Worm (Caenorhabditis elegans) whole organism, midembryonic: Measurements from ENCODE around the gene gpx-7.

Experiments used
- T22C8.4 ChIP-seq: fragments of 200-800 bp; sonication (Bioruptor generic); IDR thresholded peaks from 2 replicates; pipeline ENCODE4 v1.3.6; 2022; ENCODE audit warnings: missing genetic modification characterization, missing compliant biosample characterization
- cog-1 ChIP-seq: sonication (generic microtip); optimal IDR thresholded peaks from 2 replicates; lab custom pipeline; 2016; ENCODE audit warnings: missing genetic modification characterization, missing compliant biosample characterization
- flt-1 ChIP-seq: fragments of 200-800 bp; sonication (Bioruptor generic); IDR thresholded peaks from 2 replicates; pipeline ENCODE4 v1.3.6; 2022; ENCODE audit warnings: missing genetic modification characterization, missing compliant biosample characterization
- klf-2 ChIP-seq: fragments of 200-800 bp; sonication (Bioruptor generic); conservative IDR thresholded peaks from 2 replicates; pipeline ENCODE4 v1.3.6; 2022; ENCODE audit warnings: missing genetic modification reagents, missing genetic modification characterization, missing compliant biosample characterization
- med-1 ChIP-seq: sonication (generic microtip); optimal IDR thresholded peaks from 2 replicates; lab custom pipeline; 2017; ENCODE audit warnings: missing genetic modification characterization, mild to moderate bottlenecking, missing compliant biosample characterization, antibody characterized with exemption, missing genetic modification reagents; ENCODE audit not compliant: insufficient read depth
- ref-1 ChIP-seq: fragments of 200-800 bp; sonication (Bioruptor generic); conservative IDR thresholded peaks from 2 replicates; pipeline ENCODE4 v1.3.6; 2022; ENCODE audit warnings: missing genetic modification reagents, missing genetic modification characterization, missing compliant biosample characterization
- tab-1 ChIP-seq: fragments of 200-800 bp; sonication (Bioruptor generic); IDR thresholded peaks from 2 replicates; pipeline ENCODE4 v1.3.6; 2022; ENCODE audit warnings: missing genetic modification characterization, missing compliant biosample characterization
- ztf-23 ChIP-seq: fragments of 200-800 bp; sonication (Bioruptor generic); IDR thresholded peaks from 2 replicates; pipeline ENCODE4 v1.3.6; 2022; ENCODE audit warnings: missing genetic modification reagents, missing genetic modification characterization, missing compliant biosample characterization
- ztf-29 ChIP-seq: fragments of 200-800 bp; sonication (Bioruptor generic); IDR thresholded peaks from 2 replicates; pipeline ENCODE4 v1.3.6; 2022; ENCODE audit warnings: missing genetic modification reagents, missing genetic modification characterization, missing compliant biosample characterization

Gene gpx-7

DNA sequence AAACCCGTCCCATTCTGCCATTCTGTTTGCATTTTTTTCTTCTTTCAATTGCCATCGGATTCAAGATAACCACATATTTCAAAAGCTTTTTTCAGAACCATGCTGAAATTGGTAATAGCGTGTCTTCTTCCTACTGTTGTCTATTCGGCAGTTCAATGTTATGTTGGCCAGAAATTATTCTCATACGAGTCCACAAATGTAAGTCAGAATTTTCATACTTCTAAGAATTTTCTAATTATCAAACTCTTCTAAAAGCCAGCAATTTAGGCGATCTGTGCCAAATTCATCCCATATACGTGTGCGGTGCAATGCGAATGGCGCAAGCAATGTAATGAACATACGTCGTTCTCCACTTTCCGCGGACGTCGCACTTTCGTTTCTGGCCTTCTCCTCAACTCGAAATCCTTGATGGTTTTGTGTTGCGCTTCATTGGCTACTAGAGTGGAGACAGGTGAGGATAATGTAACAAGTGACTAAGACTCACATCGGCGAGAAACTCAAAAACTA is 20.0 kb downstream of the gpx-7 start, which contains the start of gene ZK154.1:
TSS of gene ZK154.1 (plus strand) at position 51 of the 507 bp plus-strand sequence.
- TF ChIP-seq klf-2 (no peak), flt-1 (GFP tag; lab: Robert Waterston, UW) (no peak), ztf-29 (GFP tag; lab: Robert Waterston, UW) (no peak), cog-1 (no peak), med-1 (GFP tag; lab: Kevin White, UChicago) (no peak)

DNA sequence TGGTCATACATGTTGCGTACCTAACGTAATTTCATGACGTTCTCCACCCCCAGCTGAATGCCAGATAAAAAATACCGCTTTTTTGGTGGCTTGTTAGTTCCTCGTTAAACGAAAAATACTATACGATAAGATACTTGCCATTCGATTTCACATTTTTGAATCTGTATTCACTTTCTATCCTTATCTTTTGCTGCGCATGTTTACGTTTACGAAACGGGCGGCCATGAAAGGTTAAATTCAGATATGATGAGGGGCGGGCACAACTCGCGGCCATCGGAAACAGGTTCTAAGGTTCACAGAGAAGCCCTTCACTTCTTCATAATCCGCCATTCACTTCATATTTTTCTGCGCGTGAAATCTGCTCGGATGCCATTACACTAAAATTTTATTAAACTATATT is 20.8 kb downstream of the gpx-7 start:
- no peak for TF ChIP-seq cog-1
- no peak for TF ChIP-seq flt-1 (GFP tag; lab: Robert Waterston, UW)
- TF ChIP-seq T22C8.4 (GFP tag; lab: Robert Waterston, UW) = no peak
- TF ChIP-seq tab-1 (GFP tag; lab: Robert Waterston, UW) = no peak
- no peak for TF ChIP-seq med-1 (GFP tag; lab: Kevin White, UChicago)
- TF ChIP-seq klf-2 = no peak
- TF ChIP-seq ztf-29 (GFP tag; lab: Robert Waterston, UW) = no peak

DNA sequence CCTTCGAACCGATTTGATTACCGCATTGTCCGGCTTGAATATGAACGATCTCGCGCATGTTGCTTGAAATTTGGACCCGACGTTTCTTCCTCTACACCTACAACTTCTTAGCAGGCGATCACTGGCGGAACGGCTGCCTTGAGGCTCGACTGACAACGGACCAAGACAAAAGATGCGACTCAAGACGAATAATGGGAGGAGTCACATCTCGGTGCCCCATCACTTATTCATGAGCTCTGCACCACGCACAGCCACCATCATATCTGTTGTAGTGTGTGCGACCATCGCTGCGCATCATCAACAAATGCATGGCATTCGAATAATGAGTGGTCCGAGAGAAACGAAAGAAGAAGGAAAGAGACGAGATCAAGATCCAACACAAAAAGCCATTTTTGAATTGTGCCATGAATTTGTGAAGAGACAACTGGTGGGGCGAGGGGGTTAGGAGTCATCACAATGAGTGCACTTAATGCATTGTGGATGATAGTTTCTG is 23.0 kb downstream of the gpx-7 start, which contains the start of gene mec-7:
TSS of gene mec-7 (minus strand) at position 181 of the 493 bp plus-strand sequence.
- no peak for TF ChIP-seq tab-1 (GFP tag; lab: Robert Waterston, UW)
- TF ChIP-seq med-1 (GFP tag; lab: Kevin White, UChicago) = no peak
- TF ChIP-seq ztf-23 (GFP tag; lab: Robert Waterston, UW) = no peak
- no peak for TF ChIP-seq T22C8.4 (GFP tag; lab: Robert Waterston, UW)
- TF ChIP-seq ref-1 (GFP tag; lab: Robert Waterston, UW) = no peak
- TF ChIP-seq cog-1 = no peak
- no peak for TF ChIP-seq klf-2
- TF ChIP-seq ztf-29 (GFP tag; lab: Robert Waterston, UW) = no peak
- no peak for TF ChIP-seq flt-1 (GFP tag; lab: Robert Waterston, UW)

DNA sequence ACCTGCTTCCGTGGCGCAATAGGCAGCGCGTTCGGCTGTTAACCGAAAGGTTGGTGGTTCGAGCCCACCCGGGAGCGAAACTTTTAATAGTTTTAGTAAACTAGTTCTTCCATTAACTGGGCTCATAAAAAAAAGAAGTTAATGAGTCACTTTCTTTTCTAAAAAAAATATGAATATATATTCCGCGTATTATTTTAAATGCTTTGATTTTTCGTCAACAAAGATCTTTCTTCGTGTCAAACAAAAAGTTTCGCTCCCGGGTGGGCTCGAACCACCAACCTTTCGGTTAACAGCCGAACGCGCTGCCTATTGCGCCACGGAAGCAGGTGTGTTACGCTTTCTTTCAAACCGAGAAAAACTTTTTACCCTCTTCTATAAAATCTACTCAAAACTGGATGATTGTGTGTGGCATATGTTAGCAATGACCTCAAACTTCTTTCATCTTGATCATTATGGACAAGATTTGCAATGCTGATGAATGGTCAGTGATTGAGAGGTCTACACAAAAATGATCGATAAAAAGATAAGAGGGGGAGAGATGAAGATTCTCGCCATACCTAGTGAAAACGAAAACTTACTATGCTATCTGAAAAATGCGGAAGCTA is 25.8 kb downstream of the gpx-7 start:
- TF ChIP-seq ztf-29 (GFP tag; lab: Robert Waterston, UW) (no peak), flt-1 (GFP tag; lab: Robert Waterston, UW) (0 out of 2 replicates have a peak, but pooled peaks have one; percentile 26), tab-1 (GFP tag; lab: Robert Waterston, UW) (0 out of 2 replicates have a peak, but pooled peaks have one; percentile 31), klf-2 (no peak), T22C8.4 (GFP tag; lab: Robert Waterston, UW) (no peak), ref-1 (GFP tag; lab: Robert Waterston, UW) (no peak), med-1 (GFP tag; lab: Kevin White, UChicago) (no peak), cog-1 (no peak), ztf-23 (GFP tag; lab: Robert Waterston, UW) (0 out of 2 replicates have a peak, but pooled peaks have one; percentile 10)

DNA sequence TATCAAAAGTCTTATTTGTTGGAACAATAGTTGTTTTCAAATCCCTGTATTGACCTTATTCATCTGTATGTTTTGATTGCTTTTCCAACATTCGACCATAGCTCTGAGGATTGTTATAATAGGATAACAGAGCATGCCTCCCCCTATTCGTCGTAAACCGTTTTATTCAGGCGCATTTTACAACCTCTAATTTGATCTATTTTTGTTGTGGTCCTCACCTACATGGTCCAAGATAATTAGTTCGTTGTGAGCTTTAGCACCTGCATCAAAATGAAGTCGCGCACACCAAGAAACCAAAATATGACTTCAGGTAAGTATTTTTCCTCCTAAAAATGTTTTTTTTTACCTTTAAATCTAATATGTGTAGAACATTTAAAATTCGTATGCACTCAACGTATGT is 46.8 kb downstream of the gpx-7 start, which contains the start of gene deg-1:
TSS of gene deg-1 (plus strand) at position 301 of the 400 bp plus-strand sequence.
- no peak for TF ChIP-seq ztf-29 (GFP tag; lab: Robert Waterston, UW)
- no peak for TF ChIP-seq cog-1
- TF ChIP-seq med-1 (GFP tag; lab: Kevin White, UChicago) = no peak
- no peak for TF ChIP-seq klf-2
- no peak for TF ChIP-seq flt-1 (GFP tag; lab: Robert Waterston, UW)
- no peak for TF ChIP-seq ref-1 (GFP tag; lab: Robert Waterston, UW)
- no peak for TF ChIP-seq T22C8.4 (GFP tag; lab: Robert Waterston, UW)
- TF ChIP-seq tab-1 (GFP tag; lab: Robert Waterston, UW) = no peak
- TF ChIP-seq ztf-23 (GFP tag; lab: Robert Waterston, UW) = no peak

DNA sequence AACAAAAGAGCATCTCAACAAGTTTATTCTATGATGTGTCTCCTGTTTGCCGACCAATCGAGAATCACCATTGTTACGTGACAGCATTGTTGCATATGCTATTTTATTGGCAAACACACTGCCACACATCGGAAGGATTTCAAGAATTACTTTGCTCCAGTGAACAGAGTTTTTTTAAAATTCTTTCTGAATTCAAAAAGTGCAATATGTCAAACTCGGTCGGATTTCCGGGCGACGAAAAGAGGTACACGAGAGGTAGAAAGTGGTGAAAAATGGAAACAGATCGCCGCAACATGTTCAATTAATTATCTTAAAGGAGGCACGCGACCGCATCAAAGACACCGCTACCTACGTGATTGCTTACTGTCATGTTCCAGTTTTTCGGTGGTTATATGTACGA is 49.5 kb downstream of the gpx-7 start:
- TF ChIP-seq tab-1 (GFP tag; lab: Robert Waterston, UW) (no peak), cog-1 (no peak), ztf-29 (GFP tag; lab: Robert Waterston, UW) (no peak), ref-1 (GFP tag; lab: Robert Waterston, UW) (no peak), T22C8.4 (GFP tag; lab: Robert Waterston, UW) (no peak), med-1 (GFP tag; lab: Kevin White, UChicago) (no peak), ztf-23 (GFP tag; lab: Robert Waterston, UW) (no peak), flt-1 (GFP tag; lab: Robert Waterston, UW) (no peak), klf-2 (no peak)
